Comparison of ENCODE assay signal across 1 fruit fly cellular context in genomic region chr3L:15999358-16000005, dm6.
TF ChIP-seq lines count a peak whose summit lies in the region.

No protein-coding gene starts in this region.

TF ChIP-seq in whole organism, embryonic, 481 proteins besides CTCF, POLR2A, EP300 and RAD21 (continued from another document and continues in another):
- TF ChIP-seq CG7928 (GFP tag; optimal IDR thresholded peaks at IDR 0.05; lab: Kevin White, UChicago) = peak; percentile 3
- peak; percentile 21 for TF ChIP-seq Mad (GFP tag; optimal IDR thresholded peaks at IDR 0.05; lab: Kevin White, UChicago)
- peak; percentile 39; the same call in 1 of the 2 replicates for TF ChIP-seq Poxn (GFP tag; IDR thresholded peaks at IDR 0.05; lab: Robert Waterston, UW)
- peak; percentile 39 for TF ChIP-seq Sox102F (GFP tag; optimal IDR thresholded peaks at IDR 0.05; lab: Kevin White, UChicago)
- TF ChIP-seq insv (GFP tag; optimal IDR thresholded peaks at IDR 0.05; lab: Kevin White, UChicago) = no peak
- no peak for TF ChIP-seq Max (GFP tag; optimal IDR thresholded peaks at IDR 0.05; lab: Kevin White, UChicago)
- TF ChIP-seq Hmr (GFP tag; optimal IDR thresholded peaks at IDR 0.05; lab: Kevin White, UChicago) = peak; percentile 50
- no peak for TF ChIP-seq Deaf1 (tag; optimal IDR thresholded peaks at IDR 0.05; lab: Kevin White, UChicago)
- TF ChIP-seq pnt (GFP tag; optimal IDR thresholded peaks at IDR 0.05; lab: Kevin White, UChicago) = no peak
- TF ChIP-seq Bgb (GFP tag; IDR thresholded peaks at IDR 0.05; lab: Robert Waterston, UW; ENCODE audit: partially characterized antibody) = no peak
- no peak for TF ChIP-seq zfh2 (GFP tag; optimal IDR thresholded peaks at IDR 0.05; lab: Kevin White, UChicago)
- TF ChIP-seq CG14050 (GFP tag; IDR thresholded peaks at IDR 0.05; lab: Robert Waterston, UW) = no peak
- TF ChIP-seq CG10147 (GFP tag; optimal IDR thresholded peaks at IDR 0.05; lab: Kevin White, UChicago) = peak; percentile 46
- no peak for TF ChIP-seq kah (GFP tag; optimal IDR thresholded peaks at IDR 0.05; lab: Kevin White, UChicago)
- TF ChIP-seq GATAe (GFP tag; conservative IDR thresholded peaks at IDR 0.05; lab: Robert Waterston, UW) = peak; percentile 65
- TF ChIP-seq dysf (GFP tag; IDR thresholded peaks at IDR 0.05; lab: Robert Waterston, UW) = peak; percentile 65; the same call in 1 of the 3 replicates
- peak; percentile 23 for TF ChIP-seq Dek (tag; optimal IDR thresholded peaks at IDR 0.05; lab: Kevin White, UChicago)
- peak; percentile 3 for TF ChIP-seq mam (GFP tag; optimal IDR thresholded peaks at IDR 0.05; lab: Kevin White, UChicago)
- TF ChIP-seq CG11085 (GFP tag; IDR thresholded peaks at IDR 0.05; lab: Robert Waterston, UW) = 0 out of 2 replicates have a peak, but pooled peaks have one; percentile 32
- peak in 1 of 2 experiments; percentile 41 for TF ChIP-seq Hr78 (GFP tag; optimal IDR thresholded peaks at IDR 0.05; lab: Kevin White, UChicago)
- peak; percentile 26; the same call in 1 of the 3 replicates for TF ChIP-seq CG11093 (GFP tag; IDR thresholded peaks at IDR 0.05; lab: Robert Waterston, UW)
- peak; percentile 13 for TF ChIP-seq pho (GFP tag; optimal IDR thresholded peaks at IDR 0.05; lab: Kevin White, UChicago)
- TF ChIP-seq Ada2b (GFP tag; IDR thresholded peaks at IDR 0.05; lab: Robert Waterston, UW) = peak; percentile 45; the same call in 1 of the 2 replicates
- TF ChIP-seq Nf-YA (GFP tag; IDR thresholded peaks at IDR 0.05; lab: Robert Waterston, UW) = no peak
- peak in 1 of 2 experiments; percentile 53 for TF ChIP-seq bsh (GFP tag; optimal IDR thresholded peaks at IDR 0.05; lab: Kevin White, UChicago)
- peak; percentile 25 for TF ChIP-seq salm (tag; optimal IDR thresholded peaks at IDR 0.05; lab: Kevin White, UChicago)
- peak; percentile 41 for TF ChIP-seq CG18476 (GFP tag; optimal IDR thresholded peaks at IDR 0.05; lab: Kevin White, UChicago)
- TF ChIP-seq CG11695 (GFP tag; IDR thresholded peaks at IDR 0.05; lab: Robert Waterston, UW) = peak; percentile 56; the same call in 1 of the 3 replicates
- TF ChIP-seq Sry-β (GFP tag; optimal IDR thresholded peaks at IDR 0.05; lab: Kevin White, UChicago) = no peak
- TF ChIP-seq CG15514 (GFP tag; optimal IDR thresholded peaks at IDR 0.05; lab: Kevin White, UChicago) = peak; percentile 51
- peak; percentile 49 for TF ChIP-seq CG9817 (tag; optimal IDR thresholded peaks at IDR 0.05; lab: Kevin White, UChicago)
- TF ChIP-seq CG18619 (GFP tag; optimal IDR thresholded peaks at IDR 0.05; lab: Kevin White, UChicago) = peak; percentile 48
- peak; percentile 65 for TF ChIP-seq CG14014 (GFP tag; IDR thresholded peaks at IDR 0.05; lab: Robert Waterston, UW)
- no peak for TF ChIP-seq hkb (optimal IDR thresholded peaks at IDR 0.05; lab: Kevin White, UChicago)
- TF ChIP-seq hkb (GFP tag; IDR thresholded peaks at IDR 0.05; lab: Robert Waterston, UW) = peak; percentile 49
- TF ChIP-seq CG31441 (GFP tag; IDR thresholded peaks at IDR 0.05; lab: Robert Waterston, UW) = peak; percentile 25; the same call in 1 of the 2 replicates
- TF ChIP-seq YL-1 (GFP tag; optimal IDR thresholded peaks at IDR 0.05; lab: Kevin White, UChicago) = no peak
- TF ChIP-seq eve (GFP tag; optimal IDR thresholded peaks at IDR 0.05; lab: Kevin White, UChicago) = peak in 1 of 2 experiments; percentile 30
- TF ChIP-seq so (GFP tag; IDR thresholded peaks at IDR 0.05; lab: Robert Waterston, UW) = peak; percentile 61; the same call in 2 of the 3 replicates
- peak; percentile 3 for TF ChIP-seq CG17359 (tag; optimal IDR thresholded peaks at IDR 0.05; lab: Kevin White, UChicago)
- TF ChIP-seq CG18262 (tag; optimal IDR thresholded peaks at IDR 0.05; lab: Kevin White, UChicago) = peak; percentile 40
- no peak for TF ChIP-seq Neu2 (GFP tag; optimal IDR thresholded peaks at IDR 0.05; lab: Kevin White, UChicago; ENCODE audit: borderline replicate concordance)
- no peak for TF ChIP-seq CG30403 (GFP tag; optimal IDR thresholded peaks at IDR 0.05; lab: Kevin White, UChicago)
- no peak for TF ChIP-seq CG11504 (tag; optimal IDR thresholded peaks at IDR 0.05; lab: Kevin White, UChicago)
- peak; percentile 7 for TF ChIP-seq twi (tag; optimal IDR thresholded peaks at IDR 0.05; lab: Kevin White, UChicago)
- no peak for TF ChIP-seq CG7963 (GFP tag; IDR thresholded peaks at IDR 0.05; lab: Robert Waterston, UW; ENCODE audit: partially characterized antibody)
- no peak for TF ChIP-seq crc (GFP tag; optimal IDR thresholded peaks at IDR 0.05; lab: Kevin White, UChicago)
- TF ChIP-seq CG10654 (GFP tag; optimal IDR thresholded peaks at IDR 0.05; lab: Kevin White, UChicago) = peak; percentile 9
- peak; percentile 55 for TF ChIP-seq CG7839 (tag; optimal IDR thresholded peaks at IDR 0.05; lab: Kevin White, UChicago)
- no peak for TF ChIP-seq Spps (tag; optimal IDR thresholded peaks at IDR 0.05; lab: Kevin White, UChicago)
- no peak for TF ChIP-seq jumu (GFP tag; optimal IDR thresholded peaks at IDR 0.05; lab: Kevin White, UChicago)
- no peak for TF ChIP-seq CG9609 (GFP tag; optimal IDR thresholded peaks at IDR 0.05; lab: Kevin White, UChicago)
- TF ChIP-seq klu (GFP tag; IDR thresholded peaks at IDR 0.05; lab: Robert Waterston, UW) = no peak
- TF ChIP-seq CG6175 (GFP tag; IDR thresholded peaks at IDR 0.05; lab: Robert Waterston, UW) = no peak
- TF ChIP-seq CG2712 (tag; optimal IDR thresholded peaks at IDR 0.05; lab: Kevin White, UChicago) = peak; percentile 54
- TF ChIP-seq fd3F (GFP tag; optimal IDR thresholded peaks at IDR 0.05; lab: Kevin White, UChicago) = peak; percentile 41
- TF ChIP-seq BtbVII (GFP tag; optimal IDR thresholded peaks at IDR 0.05; lab: Kevin White, UChicago) = peak; percentile 52
- TF ChIP-seq C15 (GFP tag; IDR thresholded peaks at IDR 0.05; lab: Robert Waterston, UW) = 0 out of 3 replicates have a peak, but pooled peaks have one; percentile 51
- no peak for TF ChIP-seq CG34224 (GFP tag; IDR thresholded peaks at IDR 0.05; lab: Robert Waterston, UW; ENCODE audit: partially characterized antibody)
- TF ChIP-seq Sox100B (GFP tag; optimal IDR thresholded peaks at IDR 0.05; lab: Kevin White, UChicago) = peak; percentile 30
- no peak for TF ChIP-seq ac (GFP tag; optimal IDR thresholded peaks at IDR 0.05; lab: Kevin White, UChicago)
- peak; percentile 30 for TF ChIP-seq CG12659 (GFP tag; optimal IDR thresholded peaks at IDR 0.05; lab: Kevin White, UChicago)
- no peak for TF ChIP-seq CG12942 (GFP tag; optimal IDR thresholded peaks at IDR 0.05; lab: Kevin White, UChicago)
- TF ChIP-seq CG2120 (GFP tag; optimal IDR thresholded peaks at IDR 0.05; lab: Kevin White, UChicago) = peak; percentile 72
- TF ChIP-seq CG13296 (GFP tag; optimal IDR thresholded peaks at IDR 0.05; lab: Kevin White, UChicago) = peak; percentile 68
- TF ChIP-seq ERR (GFP tag; optimal IDR thresholded peaks at IDR 0.05; lab: Kevin White, UChicago) = no peak
- peak; percentile 29 for TF ChIP-seq tio (GFP tag; optimal IDR thresholded peaks at IDR 0.05; lab: Kevin White, UChicago)
- TF ChIP-seq exex (tag; optimal IDR thresholded peaks at IDR 0.05; lab: Kevin White, UChicago) = peak; percentile 97
- no peak for TF ChIP-seq corto (GFP tag; optimal IDR thresholded peaks at IDR 0.05; lab: Kevin White, UChicago)
- no peak for TF ChIP-seq sna (GFP tag; IDR thresholded peaks at IDR 0.05; lab: Robert Waterston, UW; ENCODE audit: partially characterized antibody)
- no peak for TF ChIP-seq pan (optimal IDR thresholded peaks at IDR 0.05; lab: Kevin White, UChicago)
- peak in 1 of 2 experiments; percentile 67 for TF ChIP-seq pan (GFP tag; optimal IDR thresholded peaks at IDR 0.05 in 1 of 2, IDR thresholded peaks at IDR 0.05 in 1 of 2)
- TF ChIP-seq ranshi (GFP tag; IDR thresholded peaks at IDR 0.05; lab: Robert Waterston, UW) = peak; percentile 56; the same call in 1 of the 2 replicates
- 0 out of 3 replicates have a peak, but pooled peaks have one; percentile 35 for TF ChIP-seq CG2889 (GFP tag; IDR thresholded peaks at IDR 0.05; lab: Robert Waterston, UW)
- TF ChIP-seq Adf1 (GFP tag; IDR thresholded peaks at IDR 0.05; lab: Robert Waterston, UW) = peak; percentile 36; the same call in 1 of the 2 replicates
- TF ChIP-seq hth (optimal IDR thresholded peaks at IDR 0.05; lab: Kevin White, UChicago) = no peak
- TF ChIP-seq sc (optimal IDR thresholded peaks at IDR 0.05; lab: Kevin White, UChicago) = no peak
- TF ChIP-seq sc (GFP tag; optimal IDR thresholded peaks at IDR 0.05; lab: Kevin White, UChicago) = no peak
- TF ChIP-seq CG2678 (tag; optimal IDR thresholded peaks at IDR 0.05; lab: Kevin White, UChicago) = peak; percentile 65
- TF ChIP-seq dpn (GFP tag; optimal IDR thresholded peaks at IDR 0.05; lab: Kevin White, UChicago) = peak in 1 of 2 experiments; percentile 52
- TF ChIP-seq bcd (GFP tag; optimal IDR thresholded peaks at IDR 0.05; lab: Kevin White, UChicago) = peak; percentile 11
- no peak for TF ChIP-seq ap (GFP tag; IDR thresholded peaks at IDR 0.05; lab: Robert Waterston, UW)
- peak; percentile 18; the same call in 1 of the 2 replicates for TF ChIP-seq CG13287 (GFP tag; IDR thresholded peaks at IDR 0.05; lab: Robert Waterston, UW; ENCODE audit: partially characterized antibody)
- peak; percentile 48 for TF ChIP-seq CG8388 (GFP tag; optimal IDR thresholded peaks at IDR 0.05; lab: Kevin White, UChicago)
- no peak for TF ChIP-seq crp (GFP tag; optimal IDR thresholded peaks at IDR 0.05; lab: Kevin White, UChicago)
- TF ChIP-seq HHEX (GFP tag; optimal IDR thresholded peaks at IDR 0.05; lab: Kevin White, UChicago) = peak; percentile 43
- TF ChIP-seq CG13424 (tag; optimal IDR thresholded peaks at IDR 0.05; lab: Kevin White, UChicago) = peak; percentile 24
- TF ChIP-seq tgo (GFP tag; IDR thresholded peaks at IDR 0.05; lab: Robert Waterston, UW) = peak; percentile 38; the same call in 2 of the 3 replicates
- TF ChIP-seq Gug (GFP tag; IDR thresholded peaks at IDR 0.05; lab: Robert Waterston, UW) = 0 out of 4 replicates have a peak, but pooled peaks have one; percentile 2
- peak; percentile 37 for TF ChIP-seq CG14441 (GFP tag; IDR thresholded peaks at IDR 0.05; lab: Robert Waterston, UW)
- TF ChIP-seq zen (tag; optimal IDR thresholded peaks at IDR 0.05; lab: Kevin White, UChicago) = no peak
- TF ChIP-seq CG3281 (GFP tag; optimal IDR thresholded peaks at IDR 0.05; lab: Kevin White, UChicago) = peak; percentile 65
- no peak for TF ChIP-seq Camta (GFP tag; optimal IDR thresholded peaks at IDR 0.05; lab: Kevin White, UChicago)
- no peak for TF ChIP-seq Doc3 (GFP tag; IDR thresholded peaks at IDR 0.05; lab: Robert Waterston, UW; ENCODE audit: partially characterized antibody)
- peak; percentile 16 for TF ChIP-seq Xbp1 (GFP tag; optimal IDR thresholded peaks at IDR 0.05; lab: Kevin White, UChicago)
- no peak for TF ChIP-seq gsb (GFP tag; IDR thresholded peaks at IDR 0.05; lab: Robert Waterston, UW)
- peak; percentile 59 for TF ChIP-seq CG9727 (GFP tag; optimal IDR thresholded peaks at IDR 0.05; lab: Kevin White, UChicago)
- peak; percentile 85; the same call in 3 of the 4 replicates for TF ChIP-seq chinmo (GFP tag; IDR thresholded peaks at IDR 0.05; lab: Robert Waterston, UW; ENCODE audit: partially characterized antibody)
- peak; percentile 71 for TF ChIP-seq CG15269 (tag; optimal IDR thresholded peaks at IDR 0.05; lab: Kevin White, UChicago)
- peak; percentile 6 for TF ChIP-seq fd96Cb (tag; optimal IDR thresholded peaks at IDR 0.05; lab: Kevin White, UChicago)
- TF ChIP-seq CG10979 (tag; optimal IDR thresholded peaks at IDR 0.05; lab: Kevin White, UChicago) = peak; percentile 35
- no peak for TF ChIP-seq maf-S (GFP tag; optimal IDR thresholded peaks at IDR 0.05; lab: Kevin White, UChicago)
- peak; percentile 32 for TF ChIP-seq CoRest (tag; optimal IDR thresholded peaks at IDR 0.05; lab: Kevin White, UChicago)
- no peak for TF ChIP-seq CG10431 (GFP tag; optimal IDR thresholded peaks at IDR 0.05; lab: Kevin White, UChicago)
- peak; percentile 16 for TF ChIP-seq CG6683 (GFP tag; optimal IDR thresholded peaks at IDR 0.05; lab: Kevin White, UChicago)
- 0 out of 2 replicates have a peak, but pooled peaks have one; percentile 13 for TF ChIP-seq esg (GFP tag; conservative IDR thresholded peaks at IDR 0.05; lab: Robert Waterston, UW)
- no peak for TF ChIP-seq tin (GFP tag; optimal IDR thresholded peaks at IDR 0.05; lab: Kevin White, UChicago)
- TF ChIP-seq ATbp (GFP tag; optimal IDR thresholded peaks at IDR 0.05; lab: Kevin White, UChicago) = peak; percentile 31
- TF ChIP-seq vvl (GFP tag; IDR thresholded peaks at IDR 0.05; lab: Robert Waterston, UW) = peak; percentile 55; the same call in 1 of the 2 replicates
- TF ChIP-seq dimm (GFP tag; IDR thresholded peaks at IDR 0.05; lab: Robert Waterston, UW) = no peak
- peak; percentile 17 for TF ChIP-seq CG18764 (GFP tag; optimal IDR thresholded peaks at IDR 0.05; lab: Kevin White, UChicago)
- no peak for TF ChIP-seq her (GFP tag; optimal IDR thresholded peaks at IDR 0.05; lab: Kevin White, UChicago)
- TF ChIP-seq ken (GFP tag; IDR thresholded peaks at IDR 0.05; lab: Robert Waterston, UW) = no peak
- peak; percentile 10 for TF ChIP-seq nerfin-1 (tag; optimal IDR thresholded peaks at IDR 0.05; lab: Kevin White, UChicago)
- TF ChIP-seq sqz (GFP tag; optimal IDR thresholded peaks at IDR 0.05; lab: Kevin White, UChicago) = peak; percentile 85
- TF ChIP-seq ftz-f1 (GFP tag; optimal IDR thresholded peaks at IDR 0.05; lab: Kevin White, UChicago) = peak; percentile 58
- peak; percentile 93 for TF ChIP-seq cwo (GFP tag; optimal IDR thresholded peaks at IDR 0.05; lab: Kevin White, UChicago)
- TF ChIP-seq CG5180 (GFP tag; optimal IDR thresholded peaks at IDR 0.05; lab: Kevin White, UChicago) = peak; percentile 24
- TF ChIP-seq CG4854 (GFP tag; optimal IDR thresholded peaks at IDR 0.05; lab: Kevin White, UChicago) = peak; percentile 14
- TF ChIP-seq CG14710 (tag; optimal IDR thresholded peaks at IDR 0.05; lab: Kevin White, UChicago) = peak; percentile 11
- peak; percentile 74 for TF ChIP-seq gem (tag; optimal IDR thresholded peaks at IDR 0.05; lab: Kevin White, UChicago)
- TF ChIP-seq gsb-n (tag; optimal IDR thresholded peaks at IDR 0.05; lab: Kevin White, UChicago) = no peak
- TF ChIP-seq CG32772 (GFP tag; IDR thresholded peaks at IDR 0.05; lab: Robert Waterston, UW) = peak; percentile 45
- TF ChIP-seq nau (GFP tag; optimal IDR thresholded peaks at IDR 0.05; lab: Kevin White, UChicago) = peak; percentile 22
- peak; percentile 50 for TF ChIP-seq bab2 (GFP tag; optimal IDR thresholded peaks at IDR 0.05; lab: Kevin White, UChicago)
- TF ChIP-seq CG4282 (GFP tag; optimal IDR thresholded peaks at IDR 0.05; lab: Kevin White, UChicago) = no peak
- TF ChIP-seq psq (GFP tag; optimal IDR thresholded peaks at IDR 0.05; lab: Kevin White, UChicago) = peak; percentile 1
- no peak for TF ChIP-seq wor (GFP tag; IDR thresholded peaks at IDR 0.05; lab: Robert Waterston, UW)
- peak; percentile 79 for TF ChIP-seq grau (tag; optimal IDR thresholded peaks at IDR 0.05; lab: Kevin White, UChicago)
